Worm (Caenorhabditis elegans) whole organism, midembryonic: ENCODE measurements around the gene nhr-163.

Source experiments
- T22C8.4 ChIP-seq: fragments of 200-800 bp; sonication (Bioruptor generic); IDR thresholded peaks from 2 replicates; pipeline ENCODE4 v1.3.6; 2022; ENCODE audit warnings: missing genetic modification characterization, missing compliant biosample characterization
- cog-1 ChIP-seq: sonication (generic microtip); optimal IDR thresholded peaks from 2 replicates; lab custom pipeline; 2016; ENCODE audit warnings: missing genetic modification characterization, missing compliant biosample characterization
- flt-1 ChIP-seq: fragments of 200-800 bp; sonication (Bioruptor generic); IDR thresholded peaks from 2 replicates; pipeline ENCODE4 v1.3.6; 2022; ENCODE audit warnings: missing genetic modification characterization, missing compliant biosample characterization
- ref-1 ChIP-seq: fragments of 200-800 bp; sonication (Bioruptor generic); conservative IDR thresholded peaks from 2 replicates; pipeline ENCODE4 v1.3.6; 2022; ENCODE audit warnings: missing genetic modification reagents, missing genetic modification characterization, missing compliant biosample characterization
- tab-1 ChIP-seq: fragments of 200-800 bp; sonication (Bioruptor generic); IDR thresholded peaks from 2 replicates; pipeline ENCODE4 v1.3.6; 2022; ENCODE audit warnings: missing genetic modification characterization, missing compliant biosample characterization

- TF ChIP-seq cog-1 (tag; lab: Kevin White, UChicago), result no peak
- TF ChIP-seq T22C8.4, result no peak
- TF ChIP-seq tab-1, result no peak
- no peak for TF ChIP-seq ref-1 (GFP tag; lab: Robert Waterston, UW)
- TF ChIP-seq flt-1 (GFP tag; lab: Robert Waterston, UW), result no peak
Measured at ce11 chrV:6935878-6936277, 50.0 kb downstream of the nhr-163 start, which contains the start of gene Y57E12B.10.
